Fruit fly (Drosophila melanogaster) whole organism, wandering third instar larva: ENCODE data around the gene Ppt1.

Source experiments
- Abd-B ChIP-seq: fragments of >200 bp; optimal IDR thresholded peaks from 2 replicates; lab custom pipeline; 2017; ENCODE audit warnings: missing biosample characterization, missing genetic modification characterization
- CG32264 ChIP-seq: fragments of 200-800 bp; sonication (Bioruptor generic); optimal IDR thresholded peaks from 2 replicates; lab custom pipeline; 2016; ENCODE audit warnings: missing biosample characterization, missing genetic modification characterization
- CG9705 ChIP-seq: fragments of 200-800 bp; sonication (Bioruptor generic); optimal IDR thresholded peaks from 2 replicates; lab custom pipeline; 2018; ENCODE audit warnings: missing biosample characterization, mild to moderate bottlenecking, missing genetic modification characterization
- CrebA ChIP-seq: fragments of 200-800 bp; sonication (Bioruptor generic); optimal IDR thresholded peaks from 2 replicates; lab custom pipeline; 2016; ENCODE audit warnings: missing biosample characterization, mild to moderate bottlenecking, missing genetic modification characterization, borderline replicate concordance
- Dfd ChIP-seq: fragments of >200 bp; optimal IDR thresholded peaks from 2 replicates; lab custom pipeline; 2017; ENCODE audit warnings: missing biosample characterization, missing genetic modification characterization
- Dif ChIP-seq: fragments of 200-275, 200-300 bp; sonication (Bioruptor generic); optimal IDR thresholded peaks from 2 replicates; lab custom pipeline; 2018; ENCODE audit warnings: missing biosample characterization, missing genetic modification characterization; ENCODE audit not compliant: partially characterized antibody
- GATAd ChIP-seq: sonication (Bioruptor generic); optimal IDR thresholded peaks from 2 replicates; lab custom pipeline; 2016; ENCODE audit warnings: missing biosample characterization, missing genetic modification characterization
- HLH106 ChIP-seq: fragments of 200-800 bp; optimal IDR thresholded peaks from 3 replicates; lab custom pipeline; 2019; ENCODE audit warnings: missing biosample characterization, mild to moderate bottlenecking, missing genetic modification characterization, moderate library complexity
- Hnf4 ChIP-seq: fragments of 200-800 bp; sonication (Bioruptor generic); optimal IDR thresholded peaks from 2 replicates; lab custom pipeline; 2016; ENCODE audit warnings: missing biosample characterization, mild to moderate bottlenecking, missing genetic modification characterization
- Hr78 ChIP-seq: fragments of >200 bp; optimal IDR thresholded peaks from 2 replicates; lab custom pipeline; 2017; ENCODE audit warnings: missing biosample characterization, missing genetic modification characterization
- Hr83 ChIP-seq: fragments of 200-300 bp; sonication (Bioruptor generic); optimal IDR thresholded peaks from 2 replicates; lab custom pipeline; 2016; ENCODE audit warnings: missing biosample characterization, mild to moderate bottlenecking, missing genetic modification characterization, moderate library complexity; ENCODE audit not compliant: poor library complexity, severe bottlenecking
- Jra ChIP-seq: sonication (Bioruptor generic); optimal IDR thresholded peaks from 2 replicates; lab custom pipeline; 2016; ENCODE audit warnings: missing biosample characterization, missing genetic modification characterization
- Mio ChIP-seq: sonication (Bioruptor generic); optimal IDR thresholded peaks from 2 replicates; lab custom pipeline; 2016; ENCODE audit warnings: missing biosample characterization, missing genetic modification characterization
- Myc ChIP-seq: fragments of >200 bp; optimal IDR thresholded peaks from 2 replicates; lab custom pipeline; 2017
- N ChIP-seq: fragments of >200 bp; optimal IDR thresholded peaks from 2 replicates; lab custom pipeline; 2018; ENCODE audit warnings: missing biosample characterization, missing external identifiers, missing genetic modification characterization
- OdsH ChIP-seq: fragments of 200-800 bp; sonication (Bioruptor generic); optimal IDR thresholded peaks from 2 replicates; lab custom pipeline; 2016; ENCODE audit warnings: missing biosample characterization, mild to moderate bottlenecking, missing genetic modification characterization
- Rel ChIP-seq, 2 experiments: fragments of 200-800 bp; sonication (Bioruptor generic) in 1 of 2; optimal IDR thresholded peaks; 2 replicates in 1 of 2; 3 replicates in 1 of 2; lab custom pipeline; 2016 to 2019; ENCODE audit warnings: mild to moderate bottlenecking in 2 of 2, missing biosample characterization in 2 of 2, missing genetic modification characterization in 2 of 2, moderate library complexity in 1 of 2
- Sp1 ChIP-seq: fragments of 200-800 bp; sonication (Bioruptor generic); optimal IDR thresholded peaks from 3 replicates; lab custom pipeline; 2019; ENCODE audit warnings: missing biosample characterization, mild to moderate bottlenecking, missing genetic modification characterization, moderate library complexity
- Vsx2 ChIP-seq: fragments of 200-300, 225-300 bp; sonication (Bioruptor generic); optimal IDR thresholded peaks from 2 replicates; lab custom pipeline; 2018; ENCODE audit warnings: missing biosample characterization, missing genetic modification characterization; ENCODE audit not compliant: partially characterized antibody
- br ChIP-seq: fragments of 200-800 bp; sonication (Bioruptor generic); optimal IDR thresholded peaks from 2 replicates; lab custom pipeline; 2016; ENCODE audit warnings: missing biosample characterization, missing genetic modification characterization
- brk ChIP-seq: fragments of 200-800 bp; sonication (Bioruptor generic); optimal IDR thresholded peaks from 2 replicates; lab custom pipeline; 2016; ENCODE audit warnings: missing biosample characterization, mild to moderate bottlenecking, missing genetic modification characterization
- dl ChIP-seq, 2 experiments: fragments of 175-275, 200-275 bp in 1 of 2; fragments of 200-275 bp in 1 of 2; sonication (Bioruptor generic); optimal IDR thresholded peaks; lab custom pipeline; 2018; ENCODE audit warnings: mild to moderate bottlenecking in 2 of 2, missing biosample characterization in 2 of 2, missing genetic modification characterization in 2 of 2, moderate library complexity in 2 of 2; ENCODE audit not compliant: partially characterized antibody in 2 of 2, insufficient read depth in 1 of 2
- dmrt93B ChIP-seq: fragments of 200-800 bp; sonication (Bioruptor generic); optimal IDR thresholded peaks from 2 replicates; lab custom pipeline; 2018; ENCODE audit warnings: missing biosample characterization, mild to moderate bottlenecking, missing genetic modification characterization
- dsf ChIP-seq: sonication (Bioruptor generic); optimal IDR thresholded peaks from 2 replicates; lab custom pipeline; 2016; ENCODE audit warnings: missing biosample characterization, missing genetic modification characterization, borderline replicate concordance
- ey ChIP-seq: fragments of 200-800 bp; sonication (Bioruptor generic); optimal IDR thresholded peaks from 2 replicates; lab custom pipeline; 2016; ENCODE audit warnings: missing biosample characterization, missing genetic modification characterization
- foxo ChIP-seq, 2 experiments: fragments of 200-800 bp; sonication (Bioruptor generic); optimal IDR thresholded peaks; 2 replicates in 1 of 2; 3 replicates in 1 of 2; lab custom pipeline; 2016 to 2017; ENCODE audit warnings: missing biosample characterization in 2 of 2, missing genetic modification characterization in 2 of 2
- fru ChIP-seq: fragments of 200-800 bp; sonication (Bioruptor generic); optimal IDR thresholded peaks from 3 replicates; lab custom pipeline; 2016; ENCODE audit warnings: missing biosample characterization, mild to moderate bottlenecking, missing genetic modification characterization
- h ChIP-seq: fragments of 200-800 bp; sonication (Bioruptor generic); optimal IDR thresholded peaks from 3 replicates; lab custom pipeline; 2016; ENCODE audit warnings: missing biosample characterization, mild to moderate bottlenecking, missing genetic modification characterization
- jim ChIP-seq: fragments of 175-275, 200-325 bp; sonication (Bioruptor generic); optimal IDR thresholded peaks from 2 replicates; lab custom pipeline; 2016; ENCODE audit warnings: missing biosample characterization, mild to moderate bottlenecking, missing genetic modification characterization
- lola ChIP-seq: fragments of >200 bp; optimal IDR thresholded peaks from 2 replicates; lab custom pipeline; 2017; ENCODE audit warnings: missing biosample characterization, missing genetic modification characterization
- pan ChIP-seq: fragments of >200 bp; optimal IDR thresholded peaks from 2 replicates; lab custom pipeline; 2017
- psq ChIP-seq: fragments of 200-800 bp; sonication (Bioruptor generic); optimal IDR thresholded peaks from 3 replicates; lab custom pipeline; 2017; ENCODE audit warnings: missing biosample characterization, mild to moderate bottlenecking, missing genetic modification characterization, moderate library complexity
- rgr ChIP-seq: fragments of 200-800 bp; sonication (Bioruptor generic); optimal IDR thresholded peaks from 3 replicates; lab custom pipeline; 2016; ENCODE audit warnings: missing biosample characterization, mild to moderate bottlenecking, missing genetic modification characterization
- sage ChIP-seq: fragments of 200-800 bp; sonication (Bioruptor generic); optimal IDR thresholded peaks from 2 replicates; lab custom pipeline; 2016; ENCODE audit warnings: missing biosample characterization, mild to moderate bottlenecking, missing genetic modification characterization
- sv ChIP-seq: fragments of 200-800 bp; sonication (Bioruptor generic); optimal IDR thresholded peaks from 3 replicates; lab custom pipeline; 2016; ENCODE audit warnings: missing biosample characterization, missing genetic modification characterization
- tai ChIP-seq: sonication (Bioruptor generic); optimal IDR thresholded peaks from 2 replicates; lab custom pipeline; 2016; ENCODE audit warnings: missing biosample characterization, missing genetic modification characterization
- usp ChIP-seq: fragments of >200 bp; optimal IDR thresholded peaks from 2 replicates; lab custom pipeline; 2017; ENCODE audit warnings: missing biosample characterization, missing genetic modification characterization
- woc ChIP-seq: sonication (Bioruptor generic); optimal IDR thresholded peaks from 2 replicates; lab custom pipeline; 2016; ENCODE audit warnings: missing biosample characterization, mild to moderate bottlenecking, missing genetic modification characterization

The Ppt1 gene

DNA sequence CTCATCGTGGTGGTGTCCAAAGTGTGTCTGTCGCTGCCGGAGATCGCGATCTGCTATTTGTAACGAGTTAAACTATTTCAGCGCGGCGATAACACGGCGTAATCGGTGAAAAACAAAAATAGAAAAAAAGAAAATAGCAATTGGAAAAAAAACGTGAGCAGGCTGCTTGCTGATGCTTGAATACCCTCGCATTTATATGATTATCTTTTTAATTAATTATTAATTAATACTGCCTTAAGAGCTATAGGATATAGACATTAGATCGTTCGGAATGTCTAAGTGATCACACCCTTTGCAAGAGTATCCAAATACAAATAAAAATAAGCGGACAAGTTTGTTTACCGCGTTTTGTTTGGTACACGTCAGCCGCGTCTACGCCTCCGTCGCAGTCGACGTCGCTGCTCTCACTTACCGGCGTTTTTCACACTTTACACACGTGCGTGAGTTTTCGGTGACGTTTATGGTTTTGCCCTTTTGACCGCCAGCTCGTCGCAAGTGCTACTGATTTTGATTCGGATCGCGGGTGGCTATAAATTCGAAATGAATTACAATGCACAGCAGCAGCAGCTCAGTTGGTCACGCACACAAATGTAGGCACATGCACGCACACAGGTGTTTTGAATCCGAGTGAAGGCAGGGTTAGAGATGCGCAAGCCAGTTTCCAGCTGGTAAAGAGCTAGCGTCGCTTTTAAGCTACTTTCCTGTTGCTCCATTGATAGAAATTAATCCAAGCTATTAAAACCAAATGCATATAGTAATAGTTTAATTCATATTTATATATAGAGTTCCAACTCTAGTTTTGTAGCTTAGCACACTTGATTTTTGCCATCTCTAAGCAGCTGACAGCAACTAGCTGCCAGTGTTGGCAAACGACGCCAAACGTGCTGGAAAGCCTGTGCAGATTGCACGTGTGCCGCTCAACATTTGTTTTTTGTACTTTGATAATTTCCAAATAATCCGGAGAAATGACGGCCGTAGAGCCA lies 24.3 kb upstream of the Ppt1 start, which contains the start of the genes CG2004 and CG1785:
Gene CG2004 (minus strand): TSS at position 861 of the 983 bp plus-strand sequence.
Gene CG1785 (plus strand): TSS at position 873 of the 983 bp plus-strand sequence.
- peak; percentile 87 for TF ChIP-seq Sp1
- no peak for TF ChIP-seq Mio (GFP tag; lab: Kevin White, UChicago)
- TF ChIP-seq psq (GFP tag; lab: Kevin White, UChicago), result peak; percentile 89
- no peak for TF ChIP-seq Rel (GFP tag; optimal IDR thresholded peaks at IDR 0.05; lab: Kevin White, UChicago)
- peak; percentile 70 for TF ChIP-seq Rel (tag; optimal IDR thresholded peaks at IDR 0.05; lab: Kevin White, UChicago)
- TF ChIP-seq tai (GFP tag; lab: Kevin White, UChicago), result no peak
- TF ChIP-seq Hnf4, result peak; percentile 92
- TF ChIP-seq woc, result peak; percentile 80
- TF ChIP-seq Jra (GFP tag; lab: Kevin White, UChicago), result peak; percentile 86
- peak; percentile 94 for TF ChIP-seq rgr (GFP tag; lab: Kevin White, UChicago)
- TF ChIP-seq h (GFP tag; lab: Kevin White, UChicago), result peak; percentile 95
- peak; percentile 93 for TF ChIP-seq HLH106 (tag; lab: Kevin White, UChicago)
- TF ChIP-seq Vsx2 (GFP tag; lab: Kevin White, UChicago), result no peak
- peak; percentile 87 for TF ChIP-seq CG9705 (GFP tag; lab: Kevin White, UChicago)
- TF ChIP-seq usp, result no peak
- TF ChIP-seq OdsH, result peak; percentile 91
- no peak for TF ChIP-seq Dfd (GFP tag; lab: Kevin White, UChicago)
- peak; percentile 81 for TF ChIP-seq dsf (GFP tag; lab: Kevin White, UChicago)
- TF ChIP-seq ey (GFP tag; lab: Kevin White, UChicago), result peak; percentile 90
- TF ChIP-seq brk (GFP tag; lab: Kevin White, UChicago), result no peak
- TF ChIP-seq pan (lab: Kevin White, UChicago), result no peak
- TF ChIP-seq Dif, result no peak
- TF ChIP-seq jim, result no peak
- no peak for TF ChIP-seq CrebA (GFP tag; lab: Kevin White, UChicago)
- no peak for TF ChIP-seq dl (GFP tag; optimal IDR thresholded peaks at IDR 0.05; lab: Kevin White, UChicago; ENCODE audit: insufficient read depth in 1 of 2, partially characterized antibody in 2 of 2)
- TF ChIP-seq Hr78 (GFP tag; lab: Kevin White, UChicago), result no peak
- TF ChIP-seq Abd-B (GFP tag; lab: Kevin White, UChicago), result no peak
- peak; percentile 93 for TF ChIP-seq sv (GFP tag; lab: Kevin White, UChicago)
- TF ChIP-seq dmrt93B (GFP tag; lab: Kevin White, UChicago), result peak; percentile 87
- peak; percentile 88 for TF ChIP-seq Myc (lab: Kevin White, UChicago)
- TF ChIP-seq sage, result peak; percentile 84
- TF ChIP-seq fru (GFP tag; lab: Kevin White, UChicago), result peak; percentile 94
- TF ChIP-seq CG32264 (GFP tag; lab: Kevin White, UChicago), result peak; percentile 42
- TF ChIP-seq br (GFP tag; lab: Kevin White, UChicago), result peak; percentile 90
- TF ChIP-seq lola (GFP tag; lab: Kevin White, UChicago), result no peak
- peak in 1 of 2 experiments; percentile 96 for TF ChIP-seq foxo (GFP tag; optimal IDR thresholded peaks at IDR 0.05; lab: Kevin White, UChicago)
- TF ChIP-seq N (GFP tag; lab: Kevin White, UChicago), result no peak
- TF ChIP-seq Hr83 (GFP tag; lab: Kevin White, UChicago), result no peak
- peak; percentile 88 for TF ChIP-seq GATAd (GFP tag; lab: Kevin White, UChicago)
